Fruit fly (Drosophila melanogaster) whole organism, embryonic: ENCODE data around the gene CG11263.

Experiments
- CG2199 ChIP-seq: fragments of 200-800 bp; sonication (Bioruptor generic); IDR thresholded peaks from 3 replicates; pipeline ENCODE4 v1.3.6; 2022; ENCODE audit warnings: missing biosample characterization, missing genetic modification characterization
- CG3726 ChIP-seq: fragments of 200-800 bp; sonication (Bioruptor generic); IDR thresholded peaks from 3 replicates; pipeline ENCODE4, ENCODE4 v1.3.6; 2022; ENCODE audit warnings: missing biosample characterization, missing genetic modification characterization
- Optix ChIP-seq: fragments of 200-800 bp; sonication (Bioruptor generic); IDR thresholded peaks from 3 replicates; pipeline ENCODE4 v1.3.6; 2022; ENCODE audit warnings: missing biosample characterization, missing genetic modification characterization
- ac ChIP-seq: fragments of 200-800 bp; sonication (Bioruptor generic); optimal IDR thresholded peaks from 3 replicates; lab custom pipeline; 2017; ENCODE audit warnings: missing biosample characterization, mild to moderate bottlenecking, missing genetic modification characterization
- ato ChIP-seq: fragments of 200-800 bp; sonication (Bioruptor generic); IDR thresholded peaks from 2 replicates; pipeline ENCODE4 v1.3.6; 2022; ENCODE audit warnings: missing biosample characterization, missing genetic modification characterization; ENCODE audit not compliant: partially characterized antibody
- gsb-n ChIP-seq: fragments of 200-800 bp; sonication (Bioruptor generic); optimal IDR thresholded peaks from 3 replicates; lab custom pipeline; 2018; ENCODE audit warnings: missing biosample characterization, mild to moderate bottlenecking, missing genetic modification characterization
- insv ChIP-seq, 2 experiments: fragments of 200-800 bp; sonication (Bioruptor generic); optimal IDR thresholded peaks; 3 replicates each; lab custom pipeline; 2016 to 2018; ENCODE audit warnings: missing biosample characterization in 2 of 2, missing genetic modification characterization in 2 of 2
- kni ChIP-seq: fragments of 200-800 bp; sonication (Bioruptor generic); optimal IDR thresholded peaks from 3 replicates; lab custom pipeline; 2017; ENCODE audit warnings: mild to moderate bottlenecking, missing biosample characterization, missing genetic modification reagents, missing genetic modification characterization
- oc ChIP-seq: fragments of 200-800 bp; sonication (Bioruptor generic); optimal IDR thresholded peaks from 2 replicates; lab custom pipeline; 2018; ENCODE audit warnings: missing biosample characterization, mild to moderate bottlenecking, missing genetic modification characterization, moderate library complexity
- sens ChIP-seq: fragments of 200-800 bp; sonication (Bioruptor generic); peaks from one replicate; lab custom pipeline; 2016; ENCODE audit warnings: missing biosample characterization, missing genetic modification characterization
- vnd ChIP-seq: fragments of 200-800 bp; sonication (Bioruptor generic); IDR thresholded peaks from 3 replicates; pipeline ENCODE4 v1.3.6; 2022; ENCODE audit warnings: missing biosample characterization, missing genetic modification characterization; ENCODE audit not compliant: partially characterized antibody
- vvl ChIP-seq: fragments of 200-800 bp; sonication (Bioruptor generic); IDR thresholded peaks from 2 replicates; pipeline ENCODE4 v1.3.6; 2022; ENCODE audit warnings: missing biosample characterization, missing genetic modification characterization

Gene CG11263

DNA sequence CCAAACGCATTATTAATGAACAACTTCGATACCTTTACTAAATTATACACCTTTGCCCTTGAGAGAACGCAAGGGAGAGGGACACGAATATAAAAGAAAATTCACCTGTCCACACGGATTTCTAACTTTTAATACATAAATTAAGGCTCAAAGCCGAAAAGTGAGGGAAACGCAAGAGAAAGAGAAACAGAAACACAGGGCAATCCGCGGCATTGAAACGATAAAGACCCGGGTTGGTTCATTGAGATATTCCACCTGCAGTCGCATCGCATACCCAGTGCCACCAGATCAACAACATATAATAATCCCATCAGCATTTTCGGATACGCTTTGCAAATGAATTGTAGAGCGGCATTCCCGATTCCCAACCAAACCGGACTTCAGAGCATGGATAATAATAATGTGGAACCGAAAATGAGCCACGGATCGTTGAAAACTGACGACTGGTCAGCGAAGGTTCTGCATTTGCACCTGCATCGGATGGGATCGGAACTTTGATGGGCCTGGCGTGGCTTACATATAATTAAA, 44.1 kb downstream of the CG11263 start:
- TF ChIP-seq CG3726 (GFP tag; lab: Robert Waterston, UW): no peak
- TF ChIP-seq vnd (GFP tag; lab: Robert Waterston, UW): no peak
- TF ChIP-seq ac: peak; percentile 57
- peak; percentile 66 for TF ChIP-seq sens (GFP tag; lab: Kevin White, UChicago)
- TF ChIP-seq vvl (GFP tag; lab: Robert Waterston, UW): 0 out of 2 replicates have a peak, but pooled peaks have one; percentile 15
- 0 out of 2 replicates have a peak, but pooled peaks have one; percentile 26 for TF ChIP-seq ato (GFP tag; lab: Robert Waterston, UW)
- no peak for TF ChIP-seq insv (GFP tag; optimal IDR thresholded peaks at IDR 0.05; lab: Kevin White, UChicago)
- peak; percentile 51 for TF ChIP-seq oc (tag; lab: Kevin White, UChicago)
- TF ChIP-seq gsb-n (tag; lab: Kevin White, UChicago): peak; percentile 39
- 0 out of 3 replicates have a peak, but pooled peaks have one; percentile 7 for TF ChIP-seq Optix (GFP tag; lab: Robert Waterston, UW)
- peak; percentile 58; the same call in 1 of the 3 replicates for TF ChIP-seq CG2199 (GFP tag; lab: Robert Waterston, UW)
- peak; percentile 43 for TF ChIP-seq kni
